Worm (Caenorhabditis elegans): ENCODE results near the gene C08F11.10.

- no peak for TF ChIP-seq repo-1 (tag; optimal IDR thresholded peaks at IDR 0.05)
- TF ChIP-seq madf-10 (tag; optimal IDR thresholded peaks at IDR 0.05) = no peak
- no peak for TF ChIP-seq B0336.3 (GFP tag; IDR thresholded peaks at IDR 0.05)
- no peak for TF ChIP-seq ztf-28 (GFP tag; IDR thresholded peaks at IDR 0.05)
Measured at ce11 chrIV:13679495-13679894, 30.5 kb upstream of the C08F11.10 start.

All from whole organism, young adult.